Worm (Caenorhabditis elegans): ENCODE results near the gene T05H4.3.

ce11 chrV:6408733-6409227 is 33.4 kb upstream of the T05H4.3 start, which contains the start of gene bcf-1:
- TF ChIP-seq ref-1 (GFP tag; conservative IDR thresholded peaks at IDR 0.05): no peak
- TF ChIP-seq flt-1 (GFP tag; IDR thresholded peaks at IDR 0.05): no peak
